Worm (Caenorhabditis elegans): Measurements from ENCODE around the gene F21D5.6.

DNA sequence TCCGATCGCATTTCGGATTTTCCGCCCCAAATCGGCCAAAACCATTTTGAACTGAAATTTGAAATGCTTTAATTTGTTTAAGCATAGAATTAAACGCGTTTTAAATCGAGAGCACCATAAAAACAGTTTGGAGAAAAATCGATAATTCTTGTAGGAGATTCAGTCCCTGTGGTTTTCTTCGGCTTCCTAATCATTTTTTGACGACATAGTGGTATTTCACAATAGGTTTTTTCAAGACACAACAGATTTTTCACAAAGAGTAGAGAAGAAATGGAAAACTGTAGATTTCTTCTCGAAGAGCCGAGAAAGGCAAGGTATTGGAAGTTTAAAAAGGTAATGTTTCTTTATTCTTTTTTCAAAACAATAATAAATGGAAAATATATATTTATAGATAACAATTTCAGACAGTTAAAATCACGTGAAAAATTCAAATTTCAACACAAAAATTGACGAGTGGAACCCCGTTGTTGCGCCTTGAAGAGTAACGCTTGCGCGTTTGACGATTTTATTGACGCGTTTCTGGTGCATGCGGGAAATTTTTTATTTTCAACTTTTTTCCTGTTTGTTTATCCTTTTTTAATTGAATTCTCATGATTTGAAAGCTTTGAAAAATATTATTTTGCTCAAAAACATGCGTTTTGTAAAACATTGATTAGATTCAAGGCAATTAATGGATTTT lies 2.6 kb upstream of the F21D5.6 start, which contains the start of gene F21D5.7:
- TF ChIP-seq ceh-31 (tag; optimal IDR thresholded peaks at IDR 0.05) (no peak), pha-4 (tag; optimal IDR thresholded peaks at IDR 0.05) (no peak), unc-86 (tag; optimal IDR thresholded peaks at IDR 0.05) (no peak), elt-2 (tag; optimal IDR thresholded peaks at IDR 0.05) (no peak), eyg-1 (tag; optimal IDR thresholded peaks at IDR 0.05) (no peak), ceh-9 (tag; optimal IDR thresholded peaks at IDR 0.05) (no peak), K02D7.2 (tag; optimal IDR thresholded peaks at IDR 0.05) (no peak), C38D4.7 (GFP tag; optimal IDR thresholded peaks at IDR 0.05) (no peak), nfya-1 (tag; optimal IDR thresholded peaks at IDR 0.05) (peak; percentile 46), pqm-1 (tag; optimal IDR thresholded peaks at IDR 0.05) (no peak), rnt-1 (tag; optimal IDR thresholded peaks at IDR 0.05) (no peak), hlh-6 (tag; optimal IDR thresholded peaks at IDR 0.05) (no peak), dmd-4 (tag; optimal IDR thresholded peaks at IDR 0.05; ENCODE audit: borderline replicate concordance) (no peak)
